Worm (Caenorhabditis elegans) whole organism, L4 larva: ENCODE measurements around the gene str-45.

ENCODE experiments used
- ZK546.5 ChIP-seq, 2 experiments: sonication (generic microtip); optimal IDR thresholded peaks; 2 replicates each; lab custom pipeline; 2017; ENCODE audit warnings: missing biosample characterization in 2 of 2, missing genetic modification characterization in 2 of 2
- ces-1 ChIP-seq: fragments of 150-350 bp; sonication (generic microtip); optimal IDR thresholded peaks from 4 replicates; lab custom pipeline; 2014; ENCODE audit warnings: missing biosample characterization, missing genetic modification reagents, missing genetic modification characterization
- ctbp-1 ChIP-seq: fragments of 200-800 bp; sonication (Bioruptor generic); IDR thresholded peaks from 2 replicates; pipeline ENCODE4 v1.3.6; 2022; ENCODE audit warnings: missing genetic modification reagents, missing genetic modification characterization, missing compliant biosample characterization
- dpl-1 ChIP-seq: fragments of 150-350 bp; optimal IDR thresholded peaks from 2 replicates; lab custom pipeline; 2014; ENCODE audit warnings: missing biosample characterization, missing genetic modification reagents, missing genetic modification characterization
- hlh-30 ChIP-seq: sonication (generic microtip); optimal IDR thresholded peaks from 2 replicates; lab custom pipeline; 2017; ENCODE audit warnings: antibody characterized with exemption, mild to moderate bottlenecking, missing genetic modification characterization, missing compliant biosample characterization; ENCODE audit not compliant: insufficient read depth
- madf-9 ChIP-seq: fragments of 200-800 bp; sonication (Bioruptor generic); conservative IDR thresholded peaks from 2 replicates; pipeline ENCODE4 v1.3.6; 2022; ENCODE audit warnings: missing genetic modification reagents, missing genetic modification characterization, missing compliant biosample characterization
- nhr-6 ChIP-seq: fragments of 150-350 bp; optimal IDR thresholded peaks from 2 replicates; lab custom pipeline; 2014; ENCODE audit warnings: missing biosample characterization, missing genetic modification characterization
- pha-4 ChIP-seq, 2 experiments: fragments of 150-350 bp in 1 of 2; fragments of 200-800 bp in 1 of 2; sonication (Bioruptor generic) in 1 of 2; IDR thresholded peaks in 1 of 2; optimal IDR thresholded peaks in 1 of 2; 2 replicates each; pipeline versions ENCODE4 v1.3.6 to Lab custom; 2014 to 2022; ENCODE audit warnings: missing genetic modification characterization in 2 of 2, missing genetic modification reagents in 2 of 2, missing biosample characterization in 1 of 2, missing compliant biosample characterization in 1 of 2

- TF ChIP-seq ctbp-1 (GFP tag; lab: Robert Waterston, UW), result no peak
- TF ChIP-seq madf-9 (GFP tag; lab: Robert Waterston, UW), result no peak
- TF ChIP-seq ZK546.5 (tag; optimal IDR thresholded peaks at IDR 0.05; lab: Kevin White, UChicago), result no peak
- TF ChIP-seq dpl-1 (GFP tag; lab: Kevin White, UChicago), result no peak
- no peak for TF ChIP-seq nhr-6 (tag; lab: Kevin White, UChicago)
- no peak for TF ChIP-seq ces-1 (GFP tag; lab: Kevin White, UChicago)
- TF ChIP-seq hlh-30, result no peak
- no peak for TF ChIP-seq pha-4 (GFP tag; IDR thresholded peaks at IDR 0.05; lab: Robert Waterston, UW)
- TF ChIP-seq pha-4 (tag; optimal IDR thresholded peaks at IDR 0.05; lab: Kevin White, UChicago), result no peak
These were observed 21.0 kb downstream of the str-45 start, which contains the start of gene T09F5.10 for ce11 chrV:15179757-15180156.
